Worm (Caenorhabditis elegans) whole organism, midembryonic: Measurements from ENCODE around the gene C36C5.15.

Source experiments
- T22C8.4 ChIP-seq: fragments of 200-800 bp; sonication (Bioruptor generic); IDR thresholded peaks from 2 replicates; pipeline ENCODE4 v1.3.6; 2022; ENCODE audit warnings: missing genetic modification characterization, missing compliant biosample characterization
- flt-1 ChIP-seq: fragments of 200-800 bp; sonication (Bioruptor generic); IDR thresholded peaks from 2 replicates; pipeline ENCODE4 v1.3.6; 2022; ENCODE audit warnings: missing genetic modification characterization, missing compliant biosample characterization

DNA sequence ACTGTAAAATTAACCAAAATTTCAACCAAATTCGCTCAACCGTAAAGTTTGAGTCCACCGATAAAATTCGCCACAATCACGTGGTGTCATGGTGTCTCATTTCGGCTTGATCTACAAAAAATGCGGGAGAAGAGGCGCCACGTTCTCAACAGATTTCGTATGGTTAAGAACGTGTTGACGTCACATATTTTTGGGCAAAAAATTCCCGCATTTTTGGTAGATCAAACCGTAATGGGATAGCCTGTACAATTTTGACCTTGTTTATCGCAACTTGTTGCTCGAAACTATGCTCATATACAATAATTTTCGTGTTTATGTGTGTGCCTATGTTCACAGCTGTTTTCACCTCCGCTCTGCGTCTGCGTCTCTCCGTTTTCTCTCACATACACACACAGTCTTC is 40.4 kb upstream of the C36C5.15 start:
- no peak for TF ChIP-seq T22C8.4
- TF ChIP-seq flt-1 (GFP tag; lab: Robert Waterston, UW), result no peak
